Worm (Caenorhabditis elegans) whole organism, L4 larva: ENCODE results near the gene gck-4.
A peak's percentile ranks its signal among the peaks of the same experiment; 100 is the strongest.

ENCODE experiments used
- D1046.2 ChIP-seq: fragments of 200-800 bp; sonication (Bioruptor generic); IDR thresholded peaks from 2 replicates; pipeline ENCODE4 v1.3.6; 2022; ENCODE audit warnings: missing genetic modification characterization, missing compliant biosample characterization
- F10B5.3 ChIP-seq: sonication (generic microtip); optimal IDR thresholded peaks from 2 replicates; lab custom pipeline; 2016; ENCODE audit warnings: mild to moderate bottlenecking, missing genetic modification characterization, missing compliant biosample characterization
- F26F4.8 ChIP-seq: fragments of 200-800 bp; sonication (Bioruptor generic); conservative IDR thresholded peaks from 2 replicates; pipeline ENCODE4 v1.3.6; 2022; ENCODE audit warnings: missing genetic modification characterization, missing compliant biosample characterization
- F44E2.7 ChIP-seq: fragments of 200-800 bp; sonication (Bioruptor generic); IDR thresholded peaks from 2 replicates; pipeline ENCODE4 v2.1.2; 2022; ENCODE audit warnings: missing genetic modification characterization, missing compliant biosample characterization
- F49E8.2 ChIP-seq: sonication (generic microtip); optimal IDR thresholded peaks from 2 replicates; lab custom pipeline; 2016; ENCODE audit warnings: missing compliant biosample characterization, mild to moderate bottlenecking, missing genetic modification characterization, borderline replicate concordance
- R02D3.7 ChIP-seq: fragments of 150-350 bp; sonication (generic microtip); optimal IDR thresholded peaks from 3 replicates; lab custom pipeline; 2014; ENCODE audit warnings: missing biosample characterization, missing genetic modification characterization
- T20F7.1 ChIP-seq: fragments of 200-800 bp; sonication (Bioruptor generic); optimal IDR thresholded peaks from 2 replicates; lab custom pipeline; 2018; ENCODE audit warnings: mild to moderate bottlenecking, missing genetic modification characterization, missing compliant biosample characterization
- Y5F2A.4 ChIP-seq: fragments of 200-800 bp; sonication (Bioruptor generic); optimal IDR thresholded peaks from 2 replicates; lab custom pipeline; 2018; ENCODE audit warnings: mild to moderate bottlenecking, missing genetic modification characterization, missing compliant biosample characterization
- Y75B8A.6 ChIP-seq: fragments of 200-800 bp; sonication (Bioruptor generic); IDR thresholded peaks from 2 replicates; pipeline ENCODE4 v1.3.6; 2022; ENCODE audit warnings: missing genetic modification reagents, missing genetic modification characterization, missing compliant biosample characterization
- ZK546.5 ChIP-seq, 2 experiments: sonication (generic microtip); optimal IDR thresholded peaks; 2 replicates each; lab custom pipeline; 2017; ENCODE audit warnings: missing biosample characterization in 2 of 2, missing genetic modification characterization in 2 of 2
- aha-1 ChIP-seq: fragments of 150-350 bp; peaks from one replicate; lab custom pipeline; 2014; ENCODE audit warnings: missing biosample characterization, missing genetic modification characterization
- arid-1 ChIP-seq: fragments of 200-800 bp; sonication (Bioruptor generic); conservative IDR thresholded peaks from 2 replicates; pipeline ENCODE4 v1.3.6; 2022; ENCODE audit warnings: missing genetic modification reagents, missing genetic modification characterization, missing compliant biosample characterization
- ceh-28 ChIP-seq: fragments of 150-350 bp; optimal IDR thresholded peaks from 2 replicates; lab custom pipeline; 2014; ENCODE audit warnings: missing biosample characterization, missing genetic modification reagents, missing genetic modification characterization
- ceh-32 ChIP-seq: sonication (generic microtip); optimal IDR thresholded peaks from 2 replicates; lab custom pipeline; 2016; ENCODE audit warnings: mild to moderate bottlenecking, missing genetic modification characterization, missing compliant biosample characterization; ENCODE audit not compliant: poor library complexity
- ceh-44 ChIP-seq: fragments of 200-800 bp; sonication (Bioruptor generic); IDR thresholded peaks from 2 replicates; pipeline ENCODE4 v1.3.6; 2022; ENCODE audit warnings: missing genetic modification reagents, missing genetic modification characterization, missing compliant biosample characterization
- ces-1 ChIP-seq: fragments of 150-350 bp; sonication (generic microtip); optimal IDR thresholded peaks from 4 replicates; lab custom pipeline; 2014; ENCODE audit warnings: missing biosample characterization, missing genetic modification reagents, missing genetic modification characterization
- daf-12 ChIP-seq: fragments of 150-350 bp; optimal IDR thresholded peaks from 2 replicates; lab custom pipeline; 2014; ENCODE audit warnings: missing biosample characterization, missing genetic modification reagents, missing genetic modification characterization
- daf-16 ChIP-seq, 3 experiments: sonication (generic microtip); optimal IDR thresholded peaks; 2 replicates each; lab custom pipeline; 2016 to 2017; ENCODE audit warnings: missing genetic modification characterization in 3 of 3, missing genetic modification reagents in 3 of 3, mild to moderate bottlenecking in 2 of 3, missing compliant biosample characterization in 2 of 3, missing biosample characterization in 1 of 3, moderate library complexity in 1 of 3
- dmd-6 ChIP-seq: fragments of 200-800 bp; sonication (Bioruptor generic); IDR thresholded peaks from 2 replicates; pipeline ENCODE4 v1.3.6; 2022; ENCODE audit warnings: missing genetic modification reagents, missing genetic modification characterization, missing compliant biosample characterization
- duxl-1 ChIP-seq: sonication (generic microtip); optimal IDR thresholded peaks from 2 replicates; lab custom pipeline; 2016; ENCODE audit warnings: mild to moderate bottlenecking, missing genetic modification characterization, moderate library complexity, missing compliant biosample characterization; ENCODE audit not compliant: poor library complexity
- dve-1 ChIP-seq: sonication (generic microtip); optimal IDR thresholded peaks from 2 replicates; lab custom pipeline; 2017; ENCODE audit warnings: antibody characterized with exemption, mild to moderate bottlenecking, missing genetic modification characterization, missing compliant biosample characterization; ENCODE audit not compliant: insufficient read depth
- fkh-10 ChIP-seq: fragments of 150-350 bp; optimal IDR thresholded peaks from 2 replicates; lab custom pipeline; 2014; ENCODE audit warnings: missing biosample characterization, missing genetic modification reagents, missing genetic modification characterization
- fos-1 ChIP-seq: fragments of 150-350 bp; optimal IDR thresholded peaks from 2 replicates; lab custom pipeline; 2014; ENCODE audit warnings: missing biosample characterization, missing genetic modification characterization
- hlh-11 ChIP-seq: fragments of 200-800 bp; sonication (Bioruptor generic); optimal IDR thresholded peaks from 2 replicates; lab custom pipeline; 2018; ENCODE audit warnings: mild to moderate bottlenecking, missing genetic modification characterization, missing compliant biosample characterization
- hlh-30 ChIP-seq: sonication (generic microtip); optimal IDR thresholded peaks from 2 replicates; lab custom pipeline; 2017; ENCODE audit warnings: antibody characterized with exemption, mild to moderate bottlenecking, missing genetic modification characterization, missing compliant biosample characterization; ENCODE audit not compliant: insufficient read depth
- jun-1 ChIP-seq: fragments of 150-350 bp; optimal IDR thresholded peaks from 2 replicates; lab custom pipeline; 2014; ENCODE audit warnings: missing biosample characterization, missing genetic modification reagents, missing genetic modification characterization
- lin-1 ChIP-seq: fragments of 200-800 bp; sonication (Bioruptor generic); IDR thresholded peaks from 2 replicates; pipeline ENCODE4 v1.3.6; 2022; ENCODE audit warnings: missing genetic modification reagents, missing genetic modification characterization, missing compliant biosample characterization
- lin-15B ChIP-seq: fragments of 150-350 bp; sonication (generic microtip); optimal IDR thresholded peaks from 3 replicates; lab custom pipeline; 2014; ENCODE audit warnings: missing biosample characterization, missing genetic modification characterization
- lin-29 ChIP-seq: fragments of 200-800 bp; sonication (Bioruptor generic); IDR thresholded peaks from 2 replicates; pipeline ENCODE4 v1.3.6; 2022; ENCODE audit warnings: missing genetic modification reagents, missing genetic modification characterization, missing compliant biosample characterization
- lin-38 ChIP-seq: fragments of 200-800 bp; sonication (Bioruptor generic); IDR thresholded peaks from 2 replicates; pipeline ENCODE4 v1.3.6; 2022; ENCODE audit warnings: missing genetic modification reagents, missing genetic modification characterization, missing compliant biosample characterization
- lin-39 ChIP-seq: fragments of 150-350 bp; optimal IDR thresholded peaks from 2 replicates; lab custom pipeline; 2014; ENCODE audit warnings: missing biosample characterization, missing genetic modification reagents, missing genetic modification characterization
- lir-3 ChIP-seq: sonication (generic microtip); optimal IDR thresholded peaks from 2 replicates; lab custom pipeline; 2016; ENCODE audit warnings: mild to moderate bottlenecking, missing genetic modification characterization, missing compliant biosample characterization
- lsy-2 ChIP-seq, 2 experiments: fragments of 150-350 bp in 1 of 2; sonication (generic microtip) in 1 of 2; optimal IDR thresholded peaks; 2 replicates each; lab custom pipeline; 2014 to 2017; ENCODE audit warnings: missing biosample characterization in 2 of 2, missing genetic modification characterization in 2 of 2
- madf-5 ChIP-seq, 2 experiments: fragments of 200-800 bp; sonication (Bioruptor generic); IDR thresholded peaks; 2 replicates each; pipeline ENCODE4 v1.3.6; 2022; ENCODE audit warnings: missing compliant biosample characterization in 2 of 2, missing genetic modification characterization in 2 of 2
- madf-9 ChIP-seq: fragments of 200-800 bp; sonication (Bioruptor generic); conservative IDR thresholded peaks from 2 replicates; pipeline ENCODE4 v1.3.6; 2022; ENCODE audit warnings: missing genetic modification reagents, missing genetic modification characterization, missing compliant biosample characterization
- nhr-102 ChIP-seq: sonication (generic microtip); optimal IDR thresholded peaks from 2 replicates; lab custom pipeline; 2016; ENCODE audit warnings: mild to moderate bottlenecking, missing genetic modification characterization, moderate library complexity, missing compliant biosample characterization
- nhr-41 ChIP-seq: fragments of 200-800 bp; sonication (Bioruptor generic); IDR thresholded peaks from 2 replicates; pipeline ENCODE4 v1.3.6; 2022; ENCODE audit warnings: missing genetic modification reagents, missing genetic modification characterization, missing compliant biosample characterization
- nhr-42 ChIP-seq: fragments of 200-800 bp; sonication (Bioruptor generic); IDR thresholded peaks from 2 replicates; pipeline ENCODE4 v1.3.6; 2022; ENCODE audit warnings: missing genetic modification characterization, missing compliant biosample characterization
- nhr-48 ChIP-seq: sonication (generic microtip); optimal IDR thresholded peaks from 2 replicates; lab custom pipeline; 2016; ENCODE audit warnings: mild to moderate bottlenecking, missing genetic modification characterization, missing compliant biosample characterization
- nhr-6 ChIP-seq: fragments of 150-350 bp; optimal IDR thresholded peaks from 2 replicates; lab custom pipeline; 2014; ENCODE audit warnings: missing biosample characterization, missing genetic modification characterization
- pqm-1 ChIP-seq: sonication (generic microtip); optimal IDR thresholded peaks from 2 replicates; lab custom pipeline; 2017; ENCODE audit warnings: missing biosample characterization, missing genetic modification characterization
- saeg-2 ChIP-seq: fragments of 200-800 bp; sonication (Bioruptor generic); IDR thresholded peaks from 2 replicates; pipeline ENCODE4 v1.3.6; 2022; ENCODE audit warnings: missing genetic modification reagents, missing genetic modification characterization, missing compliant biosample characterization
- set-16 ChIP-seq: fragments of 200-800 bp; sonication (Bioruptor generic); IDR thresholded peaks from 2 replicates; pipeline ENCODE4 v1.3.6; 2022; ENCODE audit warnings: missing genetic modification reagents, missing genetic modification characterization, missing compliant biosample characterization
- snpc-4 ChIP-seq: fragments of 150-350 bp; optimal IDR thresholded peaks from 2 replicates; lab custom pipeline; 2014; ENCODE audit warnings: missing biosample characterization, missing genetic modification characterization
- tra-1 ChIP-seq: fragments of 200-800 bp; sonication (Bioruptor generic); IDR thresholded peaks from 2 replicates; pipeline ENCODE4 v1.3.6; 2022; ENCODE audit warnings: missing genetic modification reagents, missing genetic modification characterization, missing compliant biosample characterization
- unc-130 ChIP-seq: sonication (generic microtip); optimal IDR thresholded peaks from 2 replicates; lab custom pipeline; 2016; ENCODE audit warnings: missing genetic modification reagents, missing genetic modification characterization, missing compliant biosample characterization
- unc-62 ChIP-seq, 3 experiments: fragments of 150-350 bp in 1 of 3; sonication (generic microtip); optimal IDR thresholded peaks in 2 of 3; peaks in 1 of 3; 1 replicate in 1 of 3; 2 replicates in 2 of 3; lab custom pipeline; 2014 to 2017; ENCODE audit warnings: missing biosample characterization in 3 of 3, missing genetic modification characterization in 3 of 3, missing genetic modification reagents in 3 of 3, missing genotype in 1 of 3
- zag-1 ChIP-seq: fragments of 150-350 bp; optimal IDR thresholded peaks from 2 replicates; lab custom pipeline; 2014; ENCODE audit warnings: missing biosample characterization, missing genetic modification characterization
- zip-2 ChIP-seq: fragments of 150-350 bp; optimal IDR thresholded peaks from 2 replicates; lab custom pipeline; 2014; ENCODE audit warnings: missing biosample characterization, missing genetic modification characterization
- ztf-11 ChIP-seq: fragments of 150-350 bp; optimal IDR thresholded peaks from 2 replicates; lab custom pipeline; 2014; ENCODE audit warnings: missing biosample characterization, missing genetic modification characterization

The gck-4 gene

DNA sequence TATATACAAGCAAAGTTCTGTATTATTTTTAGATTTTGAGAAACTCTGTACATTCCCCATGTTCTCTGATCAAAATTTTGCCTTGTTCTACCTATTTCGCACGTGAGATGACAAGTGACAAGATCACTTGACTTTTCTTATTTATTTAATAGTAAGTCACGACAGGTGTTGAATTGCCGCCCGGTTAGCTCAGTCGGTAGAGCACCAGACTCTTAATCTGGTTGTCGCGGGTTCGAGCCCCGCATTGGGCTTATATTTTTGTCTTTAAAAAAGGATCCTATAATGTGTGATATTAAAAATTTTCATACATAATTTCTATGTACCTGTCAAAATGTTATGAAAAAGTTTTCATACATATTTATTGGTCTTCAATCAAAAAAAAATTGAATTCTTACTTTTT, 37.7 kb downstream of the gck-4 start (continued):
- TF ChIP-seq Y5F2A.4 (GFP tag; lab: Kevin White, UChicago) (peak; percentile 35), pqm-1 (tag; lab: Kevin White, UChicago) (no peak), F10B5.3 (no peak), unc-130 (GFP tag; lab: Kevin White, UChicago) (no peak), Y75B8A.6 (GFP tag; lab: Robert Waterston, UW) (0 out of 2 replicates have a peak, but pooled peaks have one; percentile 15), set-16 (no peak), duxl-1 (tag; lab: Kevin White, UChicago) (no peak), arid-1 (no peak; the same call in 1 of the 2 replicates), hlh-30 (tag; lab: Kevin White, UChicago) (peak; percentile 86), ZK546.5 (tag; optimal IDR thresholded peaks at IDR 0.05; lab: Kevin White, UChicago) (no peak), hlh-11 (tag; lab: Kevin White, UChicago) (peak; percentile 22), nhr-6 (tag; lab: Kevin White, UChicago) (no peak), lin-1 (GFP tag; lab: Robert Waterston, UW) (peak; percentile 44; the same call in 1 of the 2 replicates), F44E2.7 (GFP tag; lab: Robert Waterston, UW) (no peak), lin-38 (GFP tag; lab: Robert Waterston, UW) (no peak), jun-1 (tag; lab: Kevin White, UChicago) (no peak), F49E8.2 (tag; lab: Kevin White, UChicago) (no peak), madf-9 (GFP tag; lab: Robert Waterston, UW) (no peak; the same call in 1 of the 2 replicates), lsy-2 (tag; optimal IDR thresholded peaks at IDR 0.05; lab: Kevin White, UChicago) (no peak), lin-29 (no peak), ces-1 (no peak), saeg-2 (GFP tag; lab: Robert Waterston, UW) (no peak), ceh-32 (tag; lab: Kevin White, UChicago) (no peak), aha-1 (no peak), dve-1 (tag; lab: Kevin White, UChicago) (peak; percentile 50), nhr-42 (no peak), nhr-41 (GFP tag; lab: Robert Waterston, UW) (0 out of 2 replicates have a peak, but pooled peaks have one; percentile 19), lin-15B (tag; lab: Kevin White, UChicago) (no peak), ceh-28 (no peak), tra-1 (GFP tag; lab: Robert Waterston, UW) (no peak), F26F4.8 (peak; percentile 77; the same call in 1 of the 2 replicates), madf-5 (GFP tag; IDR thresholded peaks at IDR 0.05; lab: Robert Waterston, UW) (0 out of 4 replicates have a peak, but pooled peaks have one; percentile 34 to 43), lin-39 (no peak), snpc-4 (tag; lab: Kevin White, UChicago) (no peak), dmd-6 (peak; percentile 39; the same call in 1 of the 2 replicates), D1046.2 (GFP tag; lab: Robert Waterston, UW) (no peak), daf-16 (GFP tag; optimal IDR thresholded peaks at IDR 0.05; lab: Kevin White, UChicago) (peak in 1 of 2 experiments; percentile 72), daf-16 (tag; optimal IDR thresholded peaks at IDR 0.05; lab: Kevin White, UChicago) (peak; percentile 33), fos-1 (tag; lab: Kevin White, UChicago) (no peak), nhr-48 (tag; lab: Kevin White, UChicago) (peak; percentile 33), nhr-102 (tag; lab: Kevin White, UChicago) (no peak), ztf-11 (tag; lab: Kevin White, UChicago) (no peak), R02D3.7 (tag; lab: Kevin White, UChicago) (no peak), zip-2 (tag; lab: Kevin White, UChicago) (no peak), zag-1 (no peak), T20F7.1 (GFP tag; lab: Kevin White, UChicago) (no peak), unc-62 (GFP tag; optimal IDR thresholded peaks at IDR 0.05 in 1 of 2; lab: Kevin White, UChicago) (no peak), unc-62 (tag; optimal IDR thresholded peaks at IDR 0.05; lab: Kevin White, UChicago) (no peak), fkh-10 (GFP tag; lab: Kevin White, UChicago) (no peak), daf-12 (tag; lab: Kevin White, UChicago) (no peak), lir-3 (tag; lab: Kevin White, UChicago) (peak; percentile 20), ceh-44 (GFP tag; lab: Robert Waterston, UW) (0 out of 2 replicates have a peak, but pooled peaks have one; percentile 39)
